Fruit fly (Drosophila melanogaster) whole organism, embryonic: ENCODE results near the gene CG6443.

Experiments used
- Atf-2 ChIP-seq: fragments of 200-800 bp; sonication (Bioruptor generic); optimal IDR thresholded peaks from 2 replicates; lab custom pipeline; 2016; ENCODE audit warnings: missing biosample characterization, missing genetic modification characterization
- Blimp-1 ChIP-seq: fragments of 200-800 bp; sonication (Bioruptor generic); optimal IDR thresholded peaks from 3 replicates; lab custom pipeline; 2018; ENCODE audit warnings: missing biosample characterization, missing genetic modification characterization, mild to moderate bottlenecking, moderate library complexity, missing genetic modification reagents
- CG10543 ChIP-seq: fragments of 200-800 bp; sonication (Bioruptor generic); optimal IDR thresholded peaks from 3 replicates; lab custom pipeline; 2017; ENCODE audit warnings: missing biosample characterization, mild to moderate bottlenecking, missing genetic modification characterization, moderate library complexity
- CG12769 ChIP-seq: fragments of 200-800 bp; sonication (Bioruptor generic); optimal IDR thresholded peaks from 2 replicates; lab custom pipeline; 2019; ENCODE audit warnings: missing biosample characterization, mild to moderate bottlenecking, missing genetic modification characterization, moderate library complexity
- CG17829 ChIP-seq: fragments of 200-800 bp; optimal IDR thresholded peaks from 2 replicates; lab custom pipeline; 2019; ENCODE audit warnings: missing biosample characterization, mild to moderate bottlenecking, missing genetic modification characterization, moderate library complexity
- CG1792 ChIP-seq: fragments of 200-800 bp; sonication (Bioruptor generic); optimal IDR thresholded peaks from 2 replicates; lab custom pipeline; 2016; ENCODE audit warnings: missing biosample characterization, missing genetic modification characterization
- CG3726 ChIP-seq: fragments of 200-800 bp; sonication (Bioruptor generic); IDR thresholded peaks from 3 replicates; pipeline ENCODE4, ENCODE4 v1.3.6; 2022; ENCODE audit warnings: missing biosample characterization, missing genetic modification characterization
- CG4360 ChIP-seq: fragments of 200-800 bp; sonication (Bioruptor generic); IDR thresholded peaks from 2 replicates; pipeline ENCODE4 v1.3.6; 2022; ENCODE audit warnings: missing biosample characterization, missing genetic modification characterization
- CG43689 ChIP-seq: fragments of 200-800 bp; sonication (Bioruptor generic); IDR thresholded peaks from 2 replicates; pipeline ENCODE4 v1.3.6; 2022; ENCODE audit warnings: missing biosample characterization, missing genetic modification characterization
- CG4617 ChIP-seq: fragments of 200-800 bp; sonication (Bioruptor generic); optimal IDR thresholded peaks from 3 replicates; lab custom pipeline; 2016; ENCODE audit warnings: missing biosample characterization, missing genetic modification characterization, borderline replicate concordance
- CG4707 ChIP-seq: fragments of 200-800 bp; sonication (Bioruptor generic); optimal IDR thresholded peaks from 2 replicates; lab custom pipeline; 2018; ENCODE audit warnings: missing biosample characterization, mild to moderate bottlenecking, missing genetic modification characterization, moderate library complexity
- CG7963 ChIP-seq: fragments of 200-800 bp; sonication (Bioruptor generic); IDR thresholded peaks from 3 replicates; pipeline ENCODE4 v1.3.6; 2022; ENCODE audit warnings: missing biosample characterization, missing genetic modification characterization; ENCODE audit not compliant: partially characterized antibody
- CG8944 ChIP-seq: fragments of 200-800 bp; sonication (Bioruptor generic); optimal IDR thresholded peaks from 3 replicates; lab custom pipeline; 2016; ENCODE audit warnings: missing biosample characterization, missing genetic modification characterization
- CG9876 ChIP-seq: fragments of 200-800 bp; sonication (Bioruptor generic); optimal IDR thresholded peaks from 2 replicates; lab custom pipeline; 2016; ENCODE audit warnings: missing biosample characterization, missing genetic modification characterization
- D ChIP-seq, 2 experiments: fragments of 200-800 bp in 1 of 2; fragments of >200 bp in 1 of 2; sonication (Bioruptor generic) in 1 of 2; optimal IDR thresholded peaks; 2 replicates in 1 of 2; 3 replicates in 1 of 2; lab custom pipeline; 2017; ENCODE audit warnings: mild to moderate bottlenecking in 1 of 2, missing biosample characterization in 1 of 2, missing genetic modification characterization in 1 of 2, missing genetic modification reagents in 1 of 2
- D19A ChIP-seq: fragments of 200-800 bp; optimal IDR thresholded peaks from 3 replicates; lab custom pipeline; 2019; ENCODE audit warnings: missing biosample characterization, mild to moderate bottlenecking, missing genetic modification characterization, moderate library complexity
- H15 ChIP-seq: fragments of 200-800 bp; sonication (Bioruptor generic); IDR thresholded peaks from 3 replicates; pipeline ENCODE4 v1.3.6; 2022; ENCODE audit warnings: missing biosample characterization, missing genetic modification characterization
- Lhr ChIP-seq: fragments of 200-800 bp; sonication (Bioruptor generic); optimal IDR thresholded peaks from 3 replicates; lab custom pipeline; 2017; ENCODE audit warnings: mild to moderate bottlenecking, missing biosample characterization, missing genetic modification reagents, missing genetic modification characterization
- Mad ChIP-seq: fragments of 200-800 bp; sonication (Bioruptor generic); optimal IDR thresholded peaks from 2 replicates; lab custom pipeline; 2016; ENCODE audit warnings: missing biosample characterization, missing genetic modification characterization
- NK7.1 ChIP-seq: fragments of 200-800 bp; sonication (Bioruptor generic); optimal IDR thresholded peaks from 3 replicates; lab custom pipeline; 2016; ENCODE audit warnings: missing biosample characterization, missing genetic modification characterization
- NfI ChIP-seq: fragments of 200-800 bp; sonication (Bioruptor generic); optimal IDR thresholded peaks from 3 replicates; lab custom pipeline; 2018; ENCODE audit warnings: missing biosample characterization, mild to moderate bottlenecking, missing genetic modification characterization, moderate library complexity
- Optix ChIP-seq: fragments of 200-800 bp; sonication (Bioruptor generic); IDR thresholded peaks from 3 replicates; pipeline ENCODE4 v1.3.6; 2022; ENCODE audit warnings: missing biosample characterization, missing genetic modification characterization
- Pdp1 ChIP-seq, 2 experiments: fragments of 200-800 bp; sonication (Bioruptor generic); optimal IDR thresholded peaks; 3 replicates each; lab custom pipeline; 2016; ENCODE audit warnings: missing biosample characterization in 2 of 2, missing genetic modification characterization in 2 of 2, mild to moderate bottlenecking in 1 of 2, moderate library complexity in 1 of 2
- YL-1 ChIP-seq: fragments of 200-800 bp; sonication (Bioruptor generic); optimal IDR thresholded peaks from 3 replicates; lab custom pipeline; 2017; ENCODE audit warnings: missing biosample characterization, mild to moderate bottlenecking, missing genetic modification characterization
- abd-A ChIP-seq: fragments of 200-800 bp; sonication (Bioruptor generic); optimal IDR thresholded peaks from 3 replicates; lab custom pipeline; 2019; ENCODE audit warnings: missing biosample characterization, mild to moderate bottlenecking, missing genetic modification characterization, moderate library complexity
- az2 ChIP-seq: fragments of 200-800 bp; sonication (Bioruptor generic); optimal IDR thresholded peaks from 3 replicates; lab custom pipeline; 2016; ENCODE audit warnings: missing biosample characterization, missing genetic modification characterization
- bsh ChIP-seq, 2 experiments: fragments of 200-800 bp; sonication (Bioruptor generic); optimal IDR thresholded peaks; 2 replicates each; lab custom pipeline; 2017 to 2018; ENCODE audit warnings: mild to moderate bottlenecking in 2 of 2, missing biosample characterization in 2 of 2, missing genetic modification characterization in 2 of 2, moderate library complexity in 1 of 2
- corto ChIP-seq: fragments of 200-800 bp; sonication (Bioruptor generic); optimal IDR thresholded peaks from 2 replicates; lab custom pipeline; 2016; ENCODE audit warnings: missing biosample characterization, mild to moderate bottlenecking, missing genetic modification characterization, moderate library complexity
- crp ChIP-seq, 2 experiments: fragments of 200-800 bp; sonication (Bioruptor generic); optimal IDR thresholded peaks; 2 replicates in 1 of 2; 3 replicates in 1 of 2; lab custom pipeline; 2017; ENCODE audit warnings: missing biosample characterization in 2 of 2, missing genetic modification characterization in 2 of 2, mild to moderate bottlenecking in 1 of 2, moderate library complexity in 1 of 2
- dan ChIP-seq: fragments of 200-800 bp; sonication (Bioruptor generic); IDR thresholded peaks from 2 replicates; pipeline ENCODE4 v1.3.6; 2022; ENCODE audit warnings: missing biosample characterization, missing genetic modification characterization
- eve ChIP-seq, 2 experiments: fragments of >200 bp; optimal IDR thresholded peaks; 2 replicates each; lab custom pipeline; 2017; ENCODE audit warnings: missing biosample characterization in 2 of 2, missing genetic modification characterization in 2 of 2
- gsb ChIP-seq: fragments of 200-800 bp; sonication (Bioruptor generic); IDR thresholded peaks from 2 replicates; pipeline ENCODE4 v1.3.6; 2022; ENCODE audit warnings: missing biosample characterization, missing genetic modification characterization
- hth ChIP-seq: fragments of >200 bp; optimal IDR thresholded peaks from 2 replicates; lab custom pipeline; 2017; ENCODE audit warnings: inconsistent platforms
- kah ChIP-seq: fragments of 200-800 bp; sonication (Bioruptor generic); optimal IDR thresholded peaks from 2 replicates; lab custom pipeline; 2018; ENCODE audit warnings: missing biosample characterization, mild to moderate bottlenecking, missing genetic modification characterization
- lmd ChIP-seq: fragments of 200-800 bp; sonication (Bioruptor generic); IDR thresholded peaks from 2 replicates; pipeline ENCODE4 v1.3.6; 2022; ENCODE audit warnings: missing biosample characterization, missing genetic modification characterization
- nau ChIP-seq: fragments of 200-800 bp; sonication (Bioruptor generic); optimal IDR thresholded peaks from 3 replicates; lab custom pipeline; 2017; ENCODE audit warnings: missing biosample characterization, mild to moderate bottlenecking, missing genetic modification characterization, missing genetic modification reagents
- pnt ChIP-seq: fragments of 200-800 bp; sonication (Bioruptor generic); optimal IDR thresholded peaks from 3 replicates; lab custom pipeline; 2016; ENCODE audit warnings: missing biosample characterization, missing genetic modification characterization
- prd ChIP-seq, 3 experiments: fragments of >200 bp in 2 of 3; fragments of 200-800 bp in 1 of 3; sonication (Bioruptor generic) in 1 of 3; optimal IDR thresholded peaks in 2 of 3; IDR thresholded peaks in 1 of 3; 2 replicates in 2 of 3; 3 replicates in 1 of 3; pipeline versions ENCODE4 v1.3.6 to Lab custom; 2017 to 2022; ENCODE audit warnings: missing biosample characterization in 1 of 3, missing genetic modification characterization in 1 of 3
- pros ChIP-seq: fragments of 200-800 bp; sonication (Bioruptor generic); optimal IDR thresholded peaks from 3 replicates; lab custom pipeline; 2019; ENCODE audit warnings: missing biosample characterization, mild to moderate bottlenecking, missing genetic modification characterization, moderate library complexity
- repo ChIP-seq: fragments of 200-800 bp; sonication (Bioruptor generic); optimal IDR thresholded peaks from 2 replicates; lab custom pipeline; 2016; ENCODE audit warnings: missing biosample characterization, missing genetic modification characterization
- salm ChIP-seq: fragments of 200-800 bp; sonication (Bioruptor generic); optimal IDR thresholded peaks from 2 replicates; lab custom pipeline; 2018; ENCODE audit warnings: missing biosample characterization, mild to moderate bottlenecking, missing genetic modification characterization
- scrt ChIP-seq: fragments of 200-800 bp; sonication (Bioruptor generic); optimal IDR thresholded peaks from 2 replicates; lab custom pipeline; 2018; ENCODE audit warnings: missing biosample characterization, mild to moderate bottlenecking, missing genetic modification characterization, moderate library complexity
- sens ChIP-seq: fragments of 200-800 bp; sonication (Bioruptor generic); peaks from one replicate; lab custom pipeline; 2016; ENCODE audit warnings: missing biosample characterization, missing genetic modification characterization
- sisA ChIP-seq: fragments of 200-800 bp; sonication (Bioruptor generic); IDR thresholded peaks from 2 replicates; pipeline ENCODE4 v1.3.6; 2022; ENCODE audit warnings: missing biosample characterization, missing genetic modification characterization
- sqz ChIP-seq: fragments of 200-800 bp; sonication (Bioruptor generic); optimal IDR thresholded peaks from 3 replicates; lab custom pipeline; 2018; ENCODE audit warnings: missing biosample characterization, mild to moderate bottlenecking, missing genetic modification characterization
- tio ChIP-seq: fragments of 200-800 bp; sonication (Bioruptor generic); optimal IDR thresholded peaks from 2 replicates; lab custom pipeline; 2017; ENCODE audit warnings: missing biosample characterization, missing genetic modification characterization, inconsistent platforms
- vvl ChIP-seq: fragments of 200-800 bp; sonication (Bioruptor generic); IDR thresholded peaks from 2 replicates; pipeline ENCODE4 v1.3.6; 2022; ENCODE audit warnings: missing biosample characterization, missing genetic modification characterization
- wor ChIP-seq: fragments of 200-800 bp; sonication (Bioruptor generic); IDR thresholded peaks from 2 replicates; pipeline ENCODE4 v1.3.6; 2022; ENCODE audit warnings: missing biosample characterization, missing genetic modification characterization

The CG6443 gene

dm6 chr2L:10748218-10748617 lies 19.4 kb downstream of the CG6443 start (continued):
- TF ChIP-seq repo (no peak), nau (GFP tag; lab: Kevin White, UChicago) (no peak), Atf-2 (GFP tag; lab: Kevin White, UChicago) (no peak), kah (GFP tag; lab: Kevin White, UChicago) (no peak), CG4617 (GFP tag; lab: Kevin White, UChicago) (no peak), CG17829 (tag; lab: Kevin White, UChicago) (no peak), CG4707 (no peak), H15 (GFP tag; lab: Robert Waterston, UW) (0 out of 3 replicates have a peak, but pooled peaks have one; percentile 30), gsb (GFP tag; lab: Robert Waterston, UW) (no peak), CG12769 (tag; lab: Kevin White, UChicago) (no peak), CG7963 (GFP tag; lab: Robert Waterston, UW) (no peak), D19A (no peak), sens (GFP tag; lab: Kevin White, UChicago) (peak; percentile 75), pros (no peak), az2 (GFP tag; lab: Kevin White, UChicago) (peak; percentile 5), D (optimal IDR thresholded peaks at IDR 0.05; lab: Kevin White, UChicago) (no peak), D (GFP tag; optimal IDR thresholded peaks at IDR 0.05; lab: Kevin White, UChicago) (no peak), Lhr (GFP tag; lab: Kevin White, UChicago) (no peak), corto (GFP tag; lab: Kevin White, UChicago) (no peak), prd (optimal IDR thresholded peaks at IDR 0.05; lab: Kevin White, UChicago) (no peak), prd (GFP tag; IDR thresholded peaks at IDR 0.05; lab: Robert Waterston, UW) (peak; percentile 34; the same call in 2 of the 3 replicates), sisA (peak; percentile 40; the same call in 1 of the 2 replicates), dan (no peak), Mad (GFP tag; lab: Kevin White, UChicago) (no peak), CG4360 (GFP tag; lab: Robert Waterston, UW) (0 out of 2 replicates have a peak, but pooled peaks have one; percentile 18), pnt (no peak), bsh (GFP tag; optimal IDR thresholded peaks at IDR 0.05; lab: Kevin White, UChicago) (peak in 1 of 2 experiments; percentile 17), Pdp1 (GFP tag; optimal IDR thresholded peaks at IDR 0.05; lab: Kevin White, UChicago) (peak in 1 of 2 experiments; percentile 45), wor (GFP tag; lab: Robert Waterston, UW) (no peak), YL-1 (no peak), NK7.1 (GFP tag; lab: Kevin White, UChicago) (no peak), CG1792 (GFP tag; lab: Kevin White, UChicago) (no peak)
- TF ChIP-seq, all 482 proteins: peak for 37

dm6 chr2L:10749607-10750467 lies 21.1 kb downstream of the CG6443 start:
- TF ChIP-seq hth (lab: Kevin White, UChicago): no peak
- no peak for TF ChIP-seq tio (GFP tag; lab: Kevin White, UChicago)
- TF ChIP-seq sqz (GFP tag; lab: Kevin White, UChicago): peak; percentile 66
- no peak for TF ChIP-seq salm (tag; lab: Kevin White, UChicago)
- no peak for TF ChIP-seq CG3726
- no peak for TF ChIP-seq CG10543 (GFP tag; lab: Kevin White, UChicago)
- no peak for TF ChIP-seq scrt
- TF ChIP-seq abd-A (tag; lab: Kevin White, UChicago): peak; percentile 2
- peak in 1 of 2 experiments; percentile 77 for TF ChIP-seq Pdp1 (GFP tag; optimal IDR thresholded peaks at IDR 0.05; lab: Kevin White, UChicago)
- TF ChIP-seq crp (GFP tag; optimal IDR thresholded peaks at IDR 0.05; lab: Kevin White, UChicago): no peak
- TF ChIP-seq NfI (GFP tag; lab: Kevin White, UChicago): no peak
- no peak for TF ChIP-seq Optix (GFP tag; lab: Robert Waterston, UW)
- no peak for TF ChIP-seq CG8944 (GFP tag; lab: Kevin White, UChicago)
- no peak for TF ChIP-seq CG43689 (GFP tag; lab: Robert Waterston, UW)
- TF ChIP-seq Blimp-1: peak; percentile 69
- TF ChIP-seq eve (GFP tag; optimal IDR thresholded peaks at IDR 0.05; lab: Kevin White, UChicago): no peak
- no peak for TF ChIP-seq lmd
- peak; percentile 35; the same call in 1 of the 2 replicates for TF ChIP-seq vvl (GFP tag; lab: Robert Waterston, UW)
- no peak for TF ChIP-seq CG9876 (GFP tag; lab: Kevin White, UChicago)
